Fruit fly (Drosophila melanogaster) whole organism, prepupa: ENCODE results near the gene CG11668.

Source experiments
- CG10631 ChIP-seq: fragments of 200-800 bp; sonication (Bioruptor generic); optimal IDR thresholded peaks from 2 replicates; lab custom pipeline; 2016; ENCODE audit warnings: missing biosample characterization, missing genetic modification characterization
- CG11294 ChIP-seq: fragments of 200-800 bp; sonication (Bioruptor generic); IDR thresholded peaks from 2 replicates; pipeline ENCODE4 v1.3.6; 2022; ENCODE audit warnings: missing biosample characterization, missing genetic modification characterization
- CG11762 ChIP-seq: fragments of 200-800 bp; sonication (Bioruptor generic); optimal IDR thresholded peaks from 3 replicates; lab custom pipeline; 2016; ENCODE audit warnings: missing biosample characterization, missing genetic modification characterization; ENCODE audit not compliant: insufficient read depth
- CG11902 ChIP-seq: fragments of 200-800 bp; sonication (Bioruptor generic); optimal IDR thresholded peaks from 3 replicates; lab custom pipeline; 2016; ENCODE audit warnings: missing biosample characterization, missing genetic modification characterization
- CG15336 ChIP-seq: fragments of 200-800 bp; sonication (Bioruptor generic); IDR thresholded peaks from 2 replicates; pipeline ENCODE4 v1.3.6; 2022; ENCODE audit warnings: missing biosample characterization, missing genetic modification characterization
- CG16779 ChIP-seq: fragments of 200-800 bp; sonication (Bioruptor generic); optimal IDR thresholded peaks from 3 replicates; lab custom pipeline; 2017; ENCODE audit warnings: missing biosample characterization, mild to moderate bottlenecking, missing genetic modification characterization
- CG3032 ChIP-seq: fragments of 200-800 bp; optimal IDR thresholded peaks from 2 replicates; lab custom pipeline; 2019; ENCODE audit warnings: missing biosample characterization, mild to moderate bottlenecking, missing genetic modification characterization, moderate library complexity
- CG32006 ChIP-seq: fragments of 200-800 bp; sonication (Bioruptor generic); optimal IDR thresholded peaks from 3 replicates; lab custom pipeline; 2017; ENCODE audit warnings: missing biosample characterization, mild to moderate bottlenecking, missing genetic modification characterization
- CG4318 ChIP-seq: fragments of 200-800 bp; sonication (Bioruptor generic); optimal IDR thresholded peaks from 3 replicates; lab custom pipeline; 2017; ENCODE audit warnings: missing biosample characterization, mild to moderate bottlenecking, missing genetic modification characterization
- CG6792 ChIP-seq: fragments of 200-800 bp; sonication (Bioruptor generic); optimal IDR thresholded peaks from 3 replicates; lab custom pipeline; 2016; ENCODE audit warnings: missing biosample characterization, missing genetic modification characterization
- CG6808 ChIP-seq: fragments of 200-800 bp; sonication (Bioruptor generic); optimal IDR thresholded peaks from 3 replicates; lab custom pipeline; 2017; ENCODE audit warnings: missing biosample characterization, missing genetic modification characterization, mild to moderate bottlenecking, moderate library complexity, missing genetic modification reagents
- CG8119 ChIP-seq: fragments of 200-800 bp; sonication (Bioruptor generic); IDR thresholded peaks from 3 replicates; pipeline ENCODE4 v1.3.6; 2022; ENCODE audit warnings: missing biosample characterization, missing genetic modification characterization
- CG8319 ChIP-seq: fragments of 200-800 bp; sonication (Bioruptor generic); optimal IDR thresholded peaks from 3 replicates; lab custom pipeline; 2016; ENCODE audit warnings: missing biosample characterization, missing genetic modification characterization
- Eip75B ChIP-seq: fragments of 200-800 bp; sonication (Bioruptor generic); optimal IDR thresholded peaks from 3 replicates; lab custom pipeline; 2016; ENCODE audit warnings: missing biosample characterization, missing genetic modification characterization
- Eip78C ChIP-seq: fragments of 200-800 bp; sonication (Bioruptor generic); peaks from one replicate; lab custom pipeline; 2016; ENCODE audit warnings: missing biosample characterization, missing genetic modification characterization
- Ets21C ChIP-seq: fragments of 200-800 bp; sonication (Bioruptor generic); optimal IDR thresholded peaks from 3 replicates; lab custom pipeline; 2016; ENCODE audit warnings: missing biosample characterization, missing genetic modification characterization
- Gug ChIP-seq: fragments of 200-800 bp; sonication (Bioruptor generic); IDR thresholded peaks from 2 replicates; pipeline ENCODE4 v1.3.6; 2022; ENCODE audit warnings: missing biosample characterization, missing genetic modification characterization
- Hr38 ChIP-seq: sonication (Bioruptor generic); optimal IDR thresholded peaks from 2 replicates; lab custom pipeline; 2016; ENCODE audit warnings: missing biosample characterization, missing genetic modification characterization
- Hr39 ChIP-seq: fragments of 200-800 bp; sonication (Bioruptor generic); optimal IDR thresholded peaks from 2 replicates; lab custom pipeline; 2016; ENCODE audit warnings: missing biosample characterization, missing genetic modification characterization
- Hr4 ChIP-seq: fragments of 200-800 bp; sonication (Bioruptor generic); optimal IDR thresholded peaks from 3 replicates; lab custom pipeline; 2016; ENCODE audit warnings: missing biosample characterization, missing genetic modification characterization
- Lpt ChIP-seq: fragments of 200-800 bp; sonication (Bioruptor generic); optimal IDR thresholded peaks from 3 replicates; lab custom pipeline; 2016; ENCODE audit warnings: missing biosample characterization, missing genetic modification characterization
- Met ChIP-seq: fragments of 200-800 bp; sonication (Bioruptor generic); optimal IDR thresholded peaks from 3 replicates; lab custom pipeline; 2016; ENCODE audit warnings: missing biosample characterization, missing genetic modification characterization
- OdsH ChIP-seq: fragments of 200-800 bp; sonication (Bioruptor generic); optimal IDR thresholded peaks from 3 replicates; lab custom pipeline; 2016; ENCODE audit warnings: missing biosample characterization, missing genetic modification characterization
- Sox102F ChIP-seq: fragments of 200-800 bp; sonication (Bioruptor generic); optimal IDR thresholded peaks from 2 replicates; lab custom pipeline; 2016; ENCODE audit warnings: missing biosample characterization, mild to moderate bottlenecking, missing genetic modification characterization
- Sox14 ChIP-seq: fragments of 200-800 bp; sonication (Bioruptor generic); optimal IDR thresholded peaks from 3 replicates; lab custom pipeline; 2016; ENCODE audit warnings: missing biosample characterization, missing genetic modification characterization
- dsx ChIP-seq: fragments of 200-800 bp; optimal IDR thresholded peaks from 3 replicates; lab custom pipeline; 2019; ENCODE audit warnings: missing biosample characterization, mild to moderate bottlenecking, missing genetic modification characterization, moderate library complexity; ENCODE audit not compliant: poor library complexity, severe bottlenecking
- fd85E ChIP-seq: fragments of 200-800 bp; sonication (Bioruptor generic); optimal IDR thresholded peaks from 3 replicates; lab custom pipeline; 2016; ENCODE audit warnings: missing biosample characterization, missing genetic modification characterization
- fkh ChIP-seq: fragments of 200-800 bp; sonication (Bioruptor generic); optimal IDR thresholded peaks from 3 replicates; lab custom pipeline; 2017; ENCODE audit warnings: missing biosample characterization, mild to moderate bottlenecking, missing genetic modification characterization, moderate library complexity
- lz ChIP-seq: fragments of 200-800 bp; sonication (Bioruptor generic); optimal IDR thresholded peaks from 3 replicates; lab custom pipeline; 2016; ENCODE audit warnings: missing biosample characterization, missing genetic modification characterization
- net ChIP-seq: fragments of 200-800 bp; sonication (Bioruptor generic); optimal IDR thresholded peaks from 3 replicates; lab custom pipeline; 2016; ENCODE audit warnings: missing biosample characterization, missing genetic modification characterization
- pdm3 ChIP-seq: fragments of 200-800 bp; sonication (Bioruptor generic); optimal IDR thresholded peaks from 3 replicates; lab custom pipeline; 2016; ENCODE audit warnings: missing biosample characterization, missing genetic modification characterization
- salr ChIP-seq, 2 experiments: fragments of 200-800 bp; sonication (Bioruptor generic); optimal IDR thresholded peaks; 3 replicates each; lab custom pipeline; 2016 to 2018; ENCODE audit warnings: missing biosample characterization in 2 of 2, missing genetic modification characterization in 2 of 2, mild to moderate bottlenecking in 1 of 2
- spab ChIP-seq: fragments of 200-800 bp; sonication (Bioruptor generic); optimal IDR thresholded peaks from 2 replicates; lab custom pipeline; 2017; ENCODE audit warnings: missing biosample characterization, mild to moderate bottlenecking, missing genetic modification characterization, missing genetic modification reagents
- ss ChIP-seq, 2 experiments: fragments of 200-800 bp; sonication (Bioruptor generic); optimal IDR thresholded peaks; 2 replicates in 1 of 2; 3 replicates in 1 of 2; lab custom pipeline; 2017 to 2018; ENCODE audit warnings: mild to moderate bottlenecking in 2 of 2, missing biosample characterization in 2 of 2, missing genetic modification characterization in 2 of 2, moderate library complexity in 1 of 2
- svp ChIP-seq: fragments of 200-800 bp; sonication (Bioruptor generic); peaks from one replicate; lab custom pipeline; 2016; ENCODE audit warnings: missing biosample characterization, missing genetic modification characterization
- vri ChIP-seq: fragments of 200-800 bp; sonication (Bioruptor generic); optimal IDR thresholded peaks from 3 replicates; lab custom pipeline; 2016; ENCODE audit warnings: missing biosample characterization, mild to moderate bottlenecking, missing genetic modification characterization

CG11668 gene

dm6 chr3R:13032323-13032722 lies 5.9 kb upstream of the CG11668 start, which contains the start of gene ry:
Gene ry (plus strand): TSS chr3R:13032528.
- TF ChIP-seq Eip78C (GFP tag; lab: Kevin White, UChicago), result peak; percentile 22
- TF ChIP-seq CG6808, result no peak
- peak; percentile 56 for TF ChIP-seq vri (GFP tag; lab: Kevin White, UChicago)

- no peak for TF ChIP-seq fd85E (GFP tag; lab: Kevin White, UChicago)
- no peak for TF ChIP-seq Ets21C (GFP tag; lab: Kevin White, UChicago)
- TF ChIP-seq salr (GFP tag; optimal IDR thresholded peaks at IDR 0.05; lab: Kevin White, UChicago), result no peak
- TF ChIP-seq svp (GFP tag; lab: Kevin White, UChicago), result peak; percentile 99
- TF ChIP-seq Sox102F (GFP tag; lab: Kevin White, UChicago), result no peak
- TF ChIP-seq net (GFP tag; lab: Kevin White, UChicago), result no peak
- TF ChIP-seq CG8319, result no peak
- TF ChIP-seq Eip75B (GFP tag; lab: Kevin White, UChicago), result no peak
- peak; percentile 3 for TF ChIP-seq Lpt
- TF ChIP-seq Met (GFP tag; lab: Kevin White, UChicago), result no peak
- TF ChIP-seq Gug, result no peak
- no peak for TF ChIP-seq ss (GFP tag; optimal IDR thresholded peaks at IDR 0.05; lab: Kevin White, UChicago)
- no peak for TF ChIP-seq Hr4
- TF ChIP-seq lz, result no peak
- no peak for TF ChIP-seq CG4318 (GFP tag; lab: Kevin White, UChicago)
- peak; percentile 99 for TF ChIP-seq fkh (GFP tag; lab: Kevin White, UChicago)
- no peak for TF ChIP-seq CG11294 (GFP tag; lab: Robert Waterston, UW)
- TF ChIP-seq Hr39 (GFP tag; lab: Kevin White, UChicago), result no peak
Observed at dm6 chr3R:13032975-13033445, 5.2 kb upstream of the CG11668 start.

- TF ChIP-seq CG11294 (GFP tag; lab: Robert Waterston, UW), result no peak
- no peak for TF ChIP-seq CG32006
- TF ChIP-seq pdm3, result no peak
- no peak for TF ChIP-seq CG15336
- TF ChIP-seq Hr38 (GFP tag; lab: Kevin White, UChicago), result no peak
- TF ChIP-seq Sox14 (GFP tag; lab: Kevin White, UChicago), result no peak
- TF ChIP-seq OdsH (GFP tag; lab: Kevin White, UChicago), result no peak
Observed at dm6 chr3R:13033670-13034069, 4.5 kb upstream of the CG11668 start.

dm6 chr3R:13036064-13036463 lies 2.1 kb upstream of the CG11668 start:
- TF ChIP-seq svp (GFP tag; lab: Kevin White, UChicago), result no peak
- TF ChIP-seq CG4318 (GFP tag; lab: Kevin White, UChicago), result no peak
- no peak for TF ChIP-seq CG8119 (GFP tag; lab: Robert Waterston, UW)
- TF ChIP-seq dsx (GFP tag; lab: Kevin White, UChicago), result no peak
- no peak for TF ChIP-seq CG11902
- no peak for TF ChIP-seq CG3032
- no peak for TF ChIP-seq ss (GFP tag; optimal IDR thresholded peaks at IDR 0.05; lab: Kevin White, UChicago)
- no peak for TF ChIP-seq salr (GFP tag; optimal IDR thresholded peaks at IDR 0.05; lab: Kevin White, UChicago)
- no peak for TF ChIP-seq CG16779
- TF ChIP-seq CG6792 (GFP tag; lab: Kevin White, UChicago), result no peak
- no peak for TF ChIP-seq Gug
- no peak for TF ChIP-seq CG11762 (GFP tag; lab: Kevin White, UChicago)
- TF ChIP-seq Hr38 (GFP tag; lab: Kevin White, UChicago), result no peak
- TF ChIP-seq CG10631 (GFP tag; lab: Kevin White, UChicago), result no peak
- no peak for TF ChIP-seq spab (GFP tag; lab: Kevin White, UChicago)
- no peak for TF ChIP-seq fkh (GFP tag; lab: Kevin White, UChicago)
- no peak for TF ChIP-seq CG6808
- TF ChIP-seq CG15336, result no peak
- no peak for TF ChIP-seq net (GFP tag; lab: Kevin White, UChicago)
- TF ChIP-seq Eip75B (GFP tag; lab: Kevin White, UChicago), result no peak
- TF ChIP-seq, all 60 proteins: peak for 0
